Worm (Caenorhabditis elegans) whole organism, midembryonic: ENCODE measurements around the gene srw-54.

Source experiments
- T22C8.4 ChIP-seq: fragments of 200-800 bp; sonication (Bioruptor generic); IDR thresholded peaks from 2 replicates; pipeline ENCODE4 v1.3.6; 2022; ENCODE audit warnings: missing genetic modification characterization, missing compliant biosample characterization
- cog-1 ChIP-seq: sonication (generic microtip); optimal IDR thresholded peaks from 2 replicates; lab custom pipeline; 2016; ENCODE audit warnings: missing genetic modification characterization, missing compliant biosample characterization
- flt-1 ChIP-seq: fragments of 200-800 bp; sonication (Bioruptor generic); IDR thresholded peaks from 2 replicates; pipeline ENCODE4 v1.3.6; 2022; ENCODE audit warnings: missing genetic modification characterization, missing compliant biosample characterization
- med-1 ChIP-seq: sonication (generic microtip); optimal IDR thresholded peaks from 2 replicates; lab custom pipeline; 2017; ENCODE audit warnings: missing genetic modification characterization, mild to moderate bottlenecking, missing compliant biosample characterization, antibody characterized with exemption, missing genetic modification reagents; ENCODE audit not compliant: insufficient read depth
- ref-1 ChIP-seq: fragments of 200-800 bp; sonication (Bioruptor generic); conservative IDR thresholded peaks from 2 replicates; pipeline ENCODE4 v1.3.6; 2022; ENCODE audit warnings: missing genetic modification reagents, missing genetic modification characterization, missing compliant biosample characterization
- tab-1 ChIP-seq: fragments of 200-800 bp; sonication (Bioruptor generic); IDR thresholded peaks from 2 replicates; pipeline ENCODE4 v1.3.6; 2022; ENCODE audit warnings: missing genetic modification characterization, missing compliant biosample characterization
- ztf-23 ChIP-seq: fragments of 200-800 bp; sonication (Bioruptor generic); IDR thresholded peaks from 2 replicates; pipeline ENCODE4 v1.3.6; 2022; ENCODE audit warnings: missing genetic modification reagents, missing genetic modification characterization, missing compliant biosample characterization

ce11 chrV:16628991-16629390 is 17.9 kb downstream of the srw-54 start, which contains the start of gene W06G6.2:
- TF ChIP-seq cog-1 (tag; lab: Kevin White, UChicago) (no peak), ref-1 (GFP tag; lab: Robert Waterston, UW) (no peak), T22C8.4 (GFP tag; lab: Robert Waterston, UW) (no peak), flt-1 (GFP tag; lab: Robert Waterston, UW) (no peak), tab-1 (no peak), med-1 (GFP tag; lab: Kevin White, UChicago) (no peak), ztf-23 (GFP tag; lab: Robert Waterston, UW) (no peak)
